Fruit fly (Drosophila melanogaster): ENCODE data around the gene CG8478.

DNA sequence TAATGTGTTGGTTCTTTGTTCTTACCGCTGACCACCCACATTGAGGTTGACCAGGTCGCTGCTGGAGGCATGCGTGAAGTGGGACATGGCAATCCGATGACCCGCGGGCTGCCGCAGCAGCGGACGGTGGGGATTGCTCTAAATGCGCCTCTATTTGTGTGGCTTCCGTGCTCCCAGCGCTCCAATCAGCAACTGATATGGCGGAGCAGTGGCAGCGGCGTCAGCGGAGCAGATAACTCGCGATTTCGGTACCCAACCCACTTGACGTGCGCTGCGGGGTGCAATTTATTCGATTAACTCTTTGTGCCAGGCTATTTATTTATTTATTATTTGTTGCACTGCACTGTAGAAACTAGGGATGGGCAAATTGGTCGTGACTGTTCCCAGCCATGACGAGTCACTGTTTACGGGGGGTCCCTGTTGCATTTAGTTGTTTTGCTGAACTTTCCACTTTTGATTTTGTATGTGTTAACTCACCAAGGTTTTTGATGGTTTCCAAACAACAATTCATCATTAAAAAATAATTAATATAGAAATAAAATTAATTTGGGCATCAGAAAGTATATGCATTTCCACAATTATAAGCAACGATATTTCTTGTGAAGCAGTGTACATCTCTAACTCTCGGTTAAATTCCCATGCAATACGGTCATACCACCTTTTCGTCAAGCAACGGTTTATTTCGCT, 37.3 kb downstream of the CG8478 start, which contains the start of the genes CG9467 and CG8526:
- TF ChIP-seq CG4360 (GFP tag; IDR thresholded peaks at IDR 0.05) (no peak), NK7.1 (GFP tag; optimal IDR thresholded peaks at IDR 0.05) (no peak), CG3065 (GFP tag; optimal IDR thresholded peaks at IDR 0.05) (peak; percentile 37), HLH3B (GFP tag; IDR thresholded peaks at IDR 0.05) (peak; percentile 41; the same call in 1 of the 2 replicates), prd (optimal IDR thresholded peaks at IDR 0.05) (no peak), prd (GFP tag; IDR thresholded peaks at IDR 0.05) (peak; percentile 84)

Measured in whole organism, embryonic.